Fruit fly (Drosophila melanogaster) whole organism, pupa: ENCODE results near the gene CG42586.

ENCODE experiments used
- CG12605 ChIP-seq: fragments of 200-800 bp; sonication (Bioruptor generic); IDR thresholded peaks from 2 replicates; pipeline ENCODE4 v1.3.6; 2022; ENCODE audit warnings: missing biosample characterization, missing genetic modification characterization
- CG13204 ChIP-seq: fragments of 200-800 bp; sonication (Bioruptor generic); optimal IDR thresholded peaks from 2 replicates; lab custom pipeline; 2018; ENCODE audit warnings: missing biosample characterization, mild to moderate bottlenecking, missing genetic modification characterization, moderate library complexity
- EcR ChIP-seq: fragments of 200-800 bp; sonication (Bioruptor generic); optimal IDR thresholded peaks from 3 replicates; lab custom pipeline; 2019; ENCODE audit warnings: missing biosample characterization, missing genetic modification characterization, mild to moderate bottlenecking, moderate library complexity, missing genetic modification reagents

dm6 chr2L:14745068-14745467, 3.4 kb upstream of the CG42586 start, which contains the start of gene CG42587:
- TF ChIP-seq CG13204 (GFP tag; lab: Kevin White, UChicago), result no peak
- TF ChIP-seq EcR (GFP tag; lab: Kevin White, UChicago), result no peak
- no peak for TF ChIP-seq CG12605 (GFP tag; lab: Robert Waterston, UW)
